Worm (Caenorhabditis elegans) whole organism, young adult: Measurements from ENCODE around the gene C34C12.1.

Experiments used
- B0261.1 ChIP-seq: sonication (generic microtip); optimal IDR thresholded peaks from 2 replicates; lab custom pipeline; 2016; ENCODE audit warnings: mild to moderate bottlenecking, missing genetic modification characterization, moderate library complexity, missing compliant biosample characterization
- B0336.3 ChIP-seq: fragments of 200-800 bp; sonication (Bioruptor generic); IDR thresholded peaks from 2 replicates; pipeline ENCODE4 v1.3.6; 2022; ENCODE audit warnings: missing genetic modification characterization, missing compliant biosample characterization
- F52B5.7 ChIP-seq: sonication (generic microtip); optimal IDR thresholded peaks from 2 replicates; lab custom pipeline; 2016; ENCODE audit warnings: mild to moderate bottlenecking, missing genetic modification characterization, missing compliant biosample characterization
- F55B11.4 ChIP-seq: sonication (generic microtip); optimal IDR thresholded peaks from 2 replicates; lab custom pipeline; 2016; ENCODE audit warnings: missing compliant biosample characterization, missing genetic modification characterization, borderline replicate concordance; ENCODE audit not compliant: insufficient read depth
- F57A8.1 ChIP-seq: fragments of 200-800 bp; sonication (Bioruptor generic); optimal IDR thresholded peaks from 2 replicates; lab custom pipeline; 2018; ENCODE audit warnings: mild to moderate bottlenecking, missing genetic modification characterization, moderate library complexity, missing compliant biosample characterization
- Y53F4B.3 ChIP-seq: fragments of 200-800 bp; sonication (Bioruptor generic); IDR thresholded peaks from 2 replicates; pipeline ENCODE4 v1.3.6; 2022; ENCODE audit warnings: missing genetic modification reagents, missing genetic modification characterization, missing compliant biosample characterization
- Y53G8AR.9 ChIP-seq: fragments of 200-800 bp; sonication (Bioruptor generic); conservative IDR thresholded peaks from 2 replicates; pipeline ENCODE4 v1.3.6; 2022; ENCODE audit warnings: missing genetic modification reagents, missing genetic modification characterization, missing compliant biosample characterization
- Y56A3A.18 ChIP-seq: fragments of 200-800 bp; sonication (Bioruptor generic); IDR thresholded peaks from 2 replicates; pipeline ENCODE4 v1.3.6; 2022; ENCODE audit warnings: missing genetic modification reagents, missing genetic modification characterization, missing compliant biosample characterization
- Y79H2A.3 ChIP-seq: fragments of 200-800 bp; sonication (Bioruptor generic); conservative IDR thresholded peaks from 2 replicates; pipeline ENCODE4 v1.3.6; 2022; ENCODE audit warnings: missing genetic modification reagents, missing genetic modification characterization, missing compliant biosample characterization
- aptf-2 ChIP-seq: fragments of 200-800 bp; sonication (Bioruptor generic); conservative IDR thresholded peaks from 2 replicates; pipeline ENCODE4 v1.3.6; 2022; ENCODE audit warnings: missing genetic modification reagents, missing genetic modification characterization, missing compliant biosample characterization
- bed-2 ChIP-seq: fragments of 200-800 bp; sonication (Bioruptor generic); IDR thresholded peaks from 2 replicates; pipeline ENCODE4 v1.3.6; 2022; ENCODE audit warnings: missing genetic modification reagents, missing genetic modification characterization, missing compliant biosample characterization
- ccch-3 ChIP-seq: fragments of 200-800 bp; sonication (Bioruptor generic); optimal IDR thresholded peaks from 2 replicates; lab custom pipeline; 2018; ENCODE audit warnings: mild to moderate bottlenecking, missing genetic modification characterization, missing compliant biosample characterization
- ceh-100 ChIP-seq: fragments of 200-800 bp; sonication (Bioruptor generic); IDR thresholded peaks from 2 replicates; pipeline ENCODE4 v1.3.6; 2022; ENCODE audit warnings: missing genetic modification reagents, missing genetic modification characterization, missing compliant biosample characterization
- ceh-58 ChIP-seq: fragments of 200-800 bp; sonication (Bioruptor generic); IDR thresholded peaks from 2 replicates; pipeline ENCODE4 v1.3.6; 2022; ENCODE audit warnings: missing genetic modification characterization, missing compliant biosample characterization
- dox-1 ChIP-seq: fragments of 200-800 bp; sonication (Bioruptor generic); IDR thresholded peaks from 2 replicates; pipeline ENCODE4 v1.3.6; 2022; ENCODE audit warnings: missing genetic modification reagents, missing genetic modification characterization, missing compliant biosample characterization
- egrh-3 ChIP-seq: fragments of 200-800 bp; sonication (Bioruptor generic); IDR thresholded peaks from 2 replicates; pipeline ENCODE4 v1.3.6; 2022; ENCODE audit warnings: missing genetic modification reagents, missing genetic modification characterization, missing compliant biosample characterization
- ets-4 ChIP-seq: fragments of 200-800 bp; sonication (Bioruptor generic); optimal IDR thresholded peaks from 2 replicates; lab custom pipeline; 2018; ENCODE audit warnings: mild to moderate bottlenecking, missing genetic modification characterization, missing compliant biosample characterization
- gei-17 ChIP-seq: fragments of 200-800 bp; sonication (Bioruptor generic); optimal IDR thresholded peaks from 2 replicates; lab custom pipeline; 2018; ENCODE audit warnings: mild to moderate bottlenecking, missing genetic modification characterization, missing compliant biosample characterization
- hrde-1 ChIP-seq: sonication (generic microtip); optimal IDR thresholded peaks from 2 replicates; lab custom pipeline; 2016; ENCODE audit warnings: missing genetic modification characterization, mild to moderate bottlenecking, missing compliant biosample characterization, moderate library complexity, missing genotype, missing genetic modification reagents, borderline replicate concordance
- let-607 ChIP-seq, 2 experiments: fragments of 200-800 bp in 1 of 2; sonication (Bioruptor generic) in 1 of 2; sonication (generic microtip) in 1 of 2; optimal IDR thresholded peaks; 2 replicates each; lab custom pipeline; 2016 to 2018; ENCODE audit warnings: mild to moderate bottlenecking in 2 of 2, missing compliant biosample characterization in 2 of 2, missing genetic modification characterization in 2 of 2, moderate library complexity in 2 of 2, missing genotype in 1 of 2
- lin-26 ChIP-seq: fragments of 200-800 bp; sonication (Bioruptor generic); IDR thresholded peaks from 2 replicates; pipeline ENCODE4 v1.3.6; 2022; ENCODE audit warnings: missing genetic modification reagents, missing genetic modification characterization, missing compliant biosample characterization
- lin-35 ChIP-seq, 3 experiments: fragments of 150-350 bp in 2 of 3; sonication (generic microtip) in 1 of 3; optimal IDR thresholded peaks; 2 replicates each; lab custom pipeline; 2014 to 2018; ENCODE audit warnings: missing biosample characterization in 3 of 3, missing genetic modification characterization in 3 of 3, missing genetic modification reagents in 3 of 3
- lin-40 ChIP-seq: sonication (generic microtip); optimal IDR thresholded peaks from 2 replicates; lab custom pipeline; 2016; ENCODE audit warnings: missing genetic modification characterization, mild to moderate bottlenecking, missing compliant biosample characterization, missing genotype, missing genetic modification reagents
- lin-54 ChIP-seq: fragments of 200-800 bp; sonication (Bioruptor generic); optimal IDR thresholded peaks from 2 replicates; lab custom pipeline; 2018; ENCODE audit warnings: mild to moderate bottlenecking, missing genetic modification characterization, missing compliant biosample characterization
- lir-1 ChIP-seq: fragments of 200-800 bp; sonication (Bioruptor generic); conservative IDR thresholded peaks from 2 replicates; pipeline ENCODE4 v1.3.6; 2022; ENCODE audit warnings: missing genetic modification reagents, missing genetic modification characterization, missing compliant biosample characterization
- lsy-27 ChIP-seq: sonication (generic microtip); optimal IDR thresholded peaks from 2 replicates; lab custom pipeline; 2017; ENCODE audit warnings: missing genetic modification characterization, mild to moderate bottlenecking, missing compliant biosample characterization, antibody characterized with exemption, missing genotype, borderline replicate concordance; ENCODE audit not compliant: insufficient read depth
- madf-8 ChIP-seq: fragments of 200-800 bp; sonication (Bioruptor generic); conservative IDR thresholded peaks from 2 replicates; pipeline ENCODE4 v1.3.6; 2022; ENCODE audit warnings: missing genetic modification reagents, missing genetic modification characterization, missing compliant biosample characterization
- mcd-1 ChIP-seq: fragments of 200-800 bp; sonication (Bioruptor generic); IDR thresholded peaks from 2 replicates; pipeline ENCODE4 v1.3.6; 2022; ENCODE audit warnings: missing genetic modification reagents, missing genetic modification characterization, missing compliant biosample characterization
- nfya-2 ChIP-seq: fragments of 200-800 bp; sonication (Bioruptor generic); IDR thresholded peaks from 2 replicates; pipeline ENCODE4 v1.3.6; 2022; ENCODE audit warnings: missing genetic modification reagents, missing genetic modification characterization, missing compliant biosample characterization
- nhr-80 ChIP-seq: sonication (generic microtip); optimal IDR thresholded peaks from 2 replicates; lab custom pipeline; 2016; ENCODE audit warnings: missing genetic modification characterization, missing compliant biosample characterization
- rcor-1 ChIP-seq: fragments of 200-800 bp; sonication (Bioruptor generic); IDR thresholded peaks from 2 replicates; pipeline ENCODE4 v1.3.6; 2022; ENCODE audit warnings: missing genetic modification reagents, missing genetic modification characterization, missing compliant biosample characterization
- rpc-1 ChIP-seq, 2 experiments: fragments of 150-350 bp in 1 of 2; sonication (generic microtip) in 1 of 2; optimal IDR thresholded peaks; 2 replicates each; lab custom pipeline; 2014 to 2018; ENCODE audit warnings: missing biosample characterization in 1 of 2, missing genetic modification characterization in 1 of 2, missing genetic modification reagents in 1 of 2, missing genotype in 1 of 2
- sea-2 ChIP-seq: fragments of 200-800 bp; sonication (Bioruptor generic); IDR thresholded peaks from 2 replicates; pipeline ENCODE4 v1.3.6; 2022; ENCODE audit warnings: missing genetic modification characterization, missing compliant biosample characterization
- snpc-3.4 ChIP-seq: sonication (generic microtip); optimal IDR thresholded peaks from 2 replicates; lab custom pipeline; 2017; ENCODE audit warnings: missing genetic modification characterization, mild to moderate bottlenecking, missing compliant biosample characterization, antibody characterized with exemption, moderate library complexity, missing genotype, missing genetic modification reagents
- tbp1 ChIP-seq: fragments of 200-800 bp; sonication (Bioruptor generic); optimal IDR thresholded peaks from 2 replicates; lab custom pipeline; 2018; ENCODE audit warnings: mild to moderate bottlenecking, missing genetic modification characterization, missing compliant biosample characterization
- unc-130 ChIP-seq: sonication (generic microtip); optimal IDR thresholded peaks from 2 replicates; lab custom pipeline; 2016; ENCODE audit warnings: missing genetic modification reagents, missing genetic modification characterization, missing compliant biosample characterization
- ztf-18 ChIP-seq: sonication (generic microtip); optimal IDR thresholded peaks from 2 replicates; lab custom pipeline; 2016; ENCODE audit warnings: missing genotype, mild to moderate bottlenecking, missing genetic modification characterization, missing compliant biosample characterization
- ztf-22 ChIP-seq: fragments of 200-800 bp; sonication (Bioruptor generic); optimal IDR thresholded peaks from 2 replicates; lab custom pipeline; 2018; ENCODE audit warnings: mild to moderate bottlenecking, missing genetic modification characterization, moderate library complexity, missing compliant biosample characterization

C34C12.1 gene

ce11 chrIII:3475014-3475413 lies 20.9 kb downstream of the C34C12.1 start:
- TF ChIP-seq rpc-1 (optimal IDR thresholded peaks at IDR 0.05; lab: Kevin White, UChicago) (no peak), rpc-1 (tag; optimal IDR thresholded peaks at IDR 0.05; lab: Kevin White, UChicago) (no peak), ztf-18 (tag; lab: Kevin White, UChicago) (no peak)

- TF ChIP-seq Y53F4B.3 (GFP tag; lab: Robert Waterston, UW) (no peak), F57A8.1 (GFP tag; lab: Kevin White, UChicago) (no peak), lin-35 (GFP tag; optimal IDR thresholded peaks at IDR 0.05; lab: Kevin White, UChicago) (no peak), dox-1 (GFP tag; lab: Robert Waterston, UW) (peak; percentile 20; the same call in 1 of the 2 replicates), F55B11.4 (tag; lab: Kevin White, UChicago) (no peak), unc-130 (GFP tag; lab: Kevin White, UChicago) (no peak), gei-17 (GFP tag; lab: Kevin White, UChicago) (no peak), nhr-80 (tag; lab: Kevin White, UChicago) (peak; percentile 54), ets-4 (GFP tag; lab: Kevin White, UChicago) (no peak), ztf-22 (GFP tag; lab: Kevin White, UChicago) (no peak), ceh-58 (no peak), rcor-1 (no peak), tbp1 (no peak), mcd-1 (no peak), Y53G8AR.9 (no peak), lin-40 (tag; lab: Kevin White, UChicago) (no peak), Y56A3A.18 (GFP tag; lab: Robert Waterston, UW) (0 out of 2 replicates have a peak, but pooled peaks have one; percentile 36), B0336.3 (GFP tag; lab: Robert Waterston, UW) (no peak)
Measured at ce11 chrIII:3475497-3475896, 21.4 kb downstream of the C34C12.1 start, which contains the start of gene C34C12.9. TSS of gene C34C12.9 (minus strand) at chrIII:3475512.

ce11 chrIII:3476245-3476644 lies 22.1 kb downstream of the C34C12.1 start:
- TF ChIP-seq Y53G8AR.9 (no peak), sea-2 (GFP tag; lab: Robert Waterston, UW) (no peak), B0261.1 (tag; lab: Kevin White, UChicago) (no peak), ccch-3 (GFP tag; lab: Kevin White, UChicago) (peak; percentile 5), bed-2 (GFP tag; lab: Robert Waterston, UW) (0 out of 2 replicates have a peak, but pooled peaks have one; percentile 8), unc-130 (GFP tag; lab: Kevin White, UChicago) (peak; percentile 7), lir-1 (no peak), ceh-100 (GFP tag; lab: Robert Waterston, UW) (peak; percentile 86), madf-8 (GFP tag; lab: Robert Waterston, UW) (no peak)

- TF ChIP-seq lsy-27 (no peak), F52B5.7 (no peak), let-607 (tag; optimal IDR thresholded peaks at IDR 0.05; lab: Kevin White, UChicago) (no peak), ets-4 (GFP tag; lab: Kevin White, UChicago) (no peak), sea-2 (GFP tag; lab: Robert Waterston, UW) (no peak), hrde-1 (tag; lab: Kevin White, UChicago) (no peak), Y79H2A.3 (GFP tag; lab: Robert Waterston, UW) (no peak), snpc-3.4 (tag; lab: Kevin White, UChicago) (no peak), lin-54 (GFP tag; lab: Kevin White, UChicago) (no peak), aptf-2 (GFP tag; lab: Robert Waterston, UW) (no peak), egrh-3 (GFP tag; lab: Robert Waterston, UW) (no peak), lin-26 (no peak), nfya-2 (GFP tag; lab: Robert Waterston, UW) (no peak)
Measured at ce11 chrIII:3477375-3477774, 23.2 kb downstream of the C34C12.1 start.
